Worm (Caenorhabditis elegans) whole organism, young adult: ENCODE data around the gene ttr-44.

ENCODE experiments used
- B0035.1 ChIP-seq: sonication (generic microtip); optimal IDR thresholded peaks from 2 replicates; lab custom pipeline; 2016; ENCODE audit warnings: missing genetic modification characterization, mild to moderate bottlenecking, missing compliant biosample characterization, missing genotype, missing genetic modification reagents
- C06A6.2 ChIP-seq: fragments of 200-800 bp; sonication (Bioruptor generic); conservative IDR thresholded peaks from 2 replicates; pipeline ENCODE4 v1.3.6; 2022; ENCODE audit warnings: missing genetic modification characterization, missing compliant biosample characterization
- F22D6.2 ChIP-seq: sonication (generic microtip); optimal IDR thresholded peaks from 2 replicates; lab custom pipeline; 2016; ENCODE audit warnings: mild to moderate bottlenecking, missing genetic modification characterization, missing compliant biosample characterization
- F23B12.7 ChIP-seq: sonication (generic microtip); optimal IDR thresholded peaks from 2 replicates; lab custom pipeline; 2017; ENCODE audit warnings: missing genetic modification characterization, mild to moderate bottlenecking, missing compliant biosample characterization, antibody characterized with exemption, moderate library complexity; ENCODE audit not compliant: insufficient read depth
- F33H1.4 ChIP-seq: fragments of 200-800 bp; sonication (Bioruptor generic); IDR thresholded peaks from 2 replicates; pipeline ENCODE4 v1.3.6; 2022; ENCODE audit warnings: missing genetic modification reagents, missing genetic modification characterization, missing compliant biosample characterization
- F39B2.1 ChIP-seq: fragments of 200-800 bp; sonication (Bioruptor generic); IDR thresholded peaks from 2 replicates; pipeline ENCODE4 v1.3.6; 2022; ENCODE audit warnings: missing genetic modification reagents, missing genetic modification characterization, missing compliant biosample characterization
- F49E8.2 ChIP-seq: sonication (generic microtip); optimal IDR thresholded peaks from 3 replicates; lab custom pipeline; 2017; ENCODE audit warnings: missing genetic modification characterization, mild to moderate bottlenecking, missing compliant biosample characterization, antibody characterized with exemption, moderate library complexity; ENCODE audit not compliant: insufficient read depth
- F55B11.4 ChIP-seq: sonication (generic microtip); optimal IDR thresholded peaks from 2 replicates; lab custom pipeline; 2016; ENCODE audit warnings: missing compliant biosample characterization, missing genetic modification characterization, borderline replicate concordance; ENCODE audit not compliant: insufficient read depth
- F57C9.4 ChIP-seq: sonication (generic microtip); optimal IDR thresholded peaks from 2 replicates; lab custom pipeline; 2017; ENCODE audit warnings: mild to moderate bottlenecking, missing genetic modification characterization, missing compliant biosample characterization
- T07F8.4 ChIP-seq: sonication (generic microtip); optimal IDR thresholded peaks from 2 replicates; lab custom pipeline; 2016; ENCODE audit warnings: mild to moderate bottlenecking, missing genetic modification characterization, moderate library complexity, missing compliant biosample characterization
- T26A5.8 ChIP-seq: sonication (generic microtip); optimal IDR thresholded peaks from 2 replicates; lab custom pipeline; 2016; ENCODE audit warnings: missing genetic modification characterization, missing compliant biosample characterization
- Y53F4B.3 ChIP-seq: fragments of 200-800 bp; sonication (Bioruptor generic); IDR thresholded peaks from 2 replicates; pipeline ENCODE4 v1.3.6; 2022; ENCODE audit warnings: missing genetic modification reagents, missing genetic modification characterization, missing compliant biosample characterization
- Y53G8AR.9 ChIP-seq: fragments of 200-800 bp; sonication (Bioruptor generic); conservative IDR thresholded peaks from 2 replicates; pipeline ENCODE4 v1.3.6; 2022; ENCODE audit warnings: missing genetic modification reagents, missing genetic modification characterization, missing compliant biosample characterization
- Y79H2A.3 ChIP-seq: fragments of 200-800 bp; sonication (Bioruptor generic); conservative IDR thresholded peaks from 2 replicates; pipeline ENCODE4 v1.3.6; 2022; ENCODE audit warnings: missing genetic modification reagents, missing genetic modification characterization, missing compliant biosample characterization
- akir-1 ChIP-seq: fragments of 200-800 bp; sonication (Bioruptor generic); optimal IDR thresholded peaks from 2 replicates; lab custom pipeline; 2018; ENCODE audit warnings: mild to moderate bottlenecking, missing genetic modification characterization, moderate library complexity, missing compliant biosample characterization
- attf-5 ChIP-seq: fragments of 200-800 bp; sonication (Bioruptor generic); optimal IDR thresholded peaks from 2 replicates; lab custom pipeline; 2018; ENCODE audit warnings: mild to moderate bottlenecking, missing genetic modification characterization, missing compliant biosample characterization
- attf-6 ChIP-seq: fragments of 200-800 bp; sonication (Bioruptor generic); IDR thresholded peaks from 2 replicates; pipeline ENCODE4 v1.3.6; 2022; ENCODE audit warnings: missing genetic modification reagents, missing genetic modification characterization, missing compliant biosample characterization
- bed-2 ChIP-seq: fragments of 200-800 bp; sonication (Bioruptor generic); IDR thresholded peaks from 2 replicates; pipeline ENCODE4 v1.3.6; 2022; ENCODE audit warnings: missing genetic modification reagents, missing genetic modification characterization, missing compliant biosample characterization
- ceh-40 ChIP-seq: fragments of 200-800 bp; sonication (Bioruptor generic); IDR thresholded peaks from 2 replicates; pipeline ENCODE4 v1.3.6; 2022; ENCODE audit warnings: missing genetic modification characterization, missing compliant biosample characterization
- ceh-91 ChIP-seq: fragments of 200-800 bp; sonication (Bioruptor generic); IDR thresholded peaks from 2 replicates; pipeline ENCODE4 v1.3.6; 2022; ENCODE audit warnings: missing genetic modification reagents, missing genetic modification characterization, missing compliant biosample characterization
- chd-7 ChIP-seq: sonication (generic microtip); optimal IDR thresholded peaks from 2 replicates; lab custom pipeline; 2016; ENCODE audit warnings: mild to moderate bottlenecking, missing genetic modification characterization, moderate library complexity, missing compliant biosample characterization
- dpl-1 ChIP-seq: fragments of 150-350 bp; optimal IDR thresholded peaks from 2 replicates; lab custom pipeline; 2014; ENCODE audit warnings: missing biosample characterization, missing genetic modification reagents, missing genetic modification characterization
- efl-1 ChIP-seq: fragments of 150-350 bp; optimal IDR thresholded peaks from 2 replicates; lab custom pipeline; 2014; ENCODE audit warnings: missing biosample characterization, missing genetic modification reagents, missing genetic modification characterization
- egrh-3 ChIP-seq: fragments of 200-800 bp; sonication (Bioruptor generic); IDR thresholded peaks from 2 replicates; pipeline ENCODE4 v1.3.6; 2022; ENCODE audit warnings: missing genetic modification reagents, missing genetic modification characterization, missing compliant biosample characterization
- fkh-3 ChIP-seq: sonication (generic microtip); optimal IDR thresholded peaks from 2 replicates; lab custom pipeline; 2016; ENCODE audit warnings: mild to moderate bottlenecking, missing genetic modification characterization, missing compliant biosample characterization
- him-1 ChIP-seq: sonication (generic microtip); optimal IDR thresholded peaks from 2 replicates; lab custom pipeline; 2016; ENCODE audit warnings: missing genotype, missing genetic modification reagents, missing genetic modification characterization, missing compliant biosample characterization
- hlh-26 ChIP-seq: fragments of 200-800 bp; sonication (Bioruptor generic); conservative IDR thresholded peaks from 2 replicates; pipeline ENCODE4 v1.3.6; 2022; ENCODE audit warnings: missing genetic modification reagents, missing genetic modification characterization, missing compliant biosample characterization
- hmg-1.2 ChIP-seq: fragments of 200-800 bp; sonication (Bioruptor generic); IDR thresholded peaks from 2 replicates; pipeline ENCODE4 v1.3.6; 2022; ENCODE audit warnings: missing genetic modification reagents, missing genetic modification characterization, missing compliant biosample characterization
- let-526 ChIP-seq: fragments of 200-800 bp; sonication (Bioruptor generic); IDR thresholded peaks from 2 replicates; pipeline ENCODE4 v1.3.6; 2022; ENCODE audit warnings: missing genetic modification reagents, missing genetic modification characterization, missing compliant biosample characterization
- let-607 ChIP-seq, 2 experiments: fragments of 200-800 bp in 1 of 2; sonication (Bioruptor generic) in 1 of 2; sonication (generic microtip) in 1 of 2; optimal IDR thresholded peaks; 2 replicates each; lab custom pipeline; 2016 to 2018; ENCODE audit warnings: mild to moderate bottlenecking in 2 of 2, missing compliant biosample characterization in 2 of 2, missing genetic modification characterization in 2 of 2, moderate library complexity in 2 of 2, missing genotype in 1 of 2
- lin-26 ChIP-seq: fragments of 200-800 bp; sonication (Bioruptor generic); IDR thresholded peaks from 2 replicates; pipeline ENCODE4 v1.3.6; 2022; ENCODE audit warnings: missing genetic modification reagents, missing genetic modification characterization, missing compliant biosample characterization
- lin-35 ChIP-seq, 3 experiments: fragments of 150-350 bp in 2 of 3; sonication (generic microtip) in 1 of 3; optimal IDR thresholded peaks; 2 replicates each; lab custom pipeline; 2014 to 2018; ENCODE audit warnings: missing biosample characterization in 3 of 3, missing genetic modification characterization in 3 of 3, missing genetic modification reagents in 3 of 3
- lin-40 ChIP-seq: sonication (generic microtip); optimal IDR thresholded peaks from 2 replicates; lab custom pipeline; 2016; ENCODE audit warnings: missing genetic modification characterization, mild to moderate bottlenecking, missing compliant biosample characterization, missing genotype, missing genetic modification reagents
- lin-54 ChIP-seq: fragments of 200-800 bp; sonication (Bioruptor generic); optimal IDR thresholded peaks from 2 replicates; lab custom pipeline; 2018; ENCODE audit warnings: mild to moderate bottlenecking, missing genetic modification characterization, missing compliant biosample characterization
- lsy-27 ChIP-seq: sonication (generic microtip); optimal IDR thresholded peaks from 2 replicates; lab custom pipeline; 2017; ENCODE audit warnings: missing genetic modification characterization, mild to moderate bottlenecking, missing compliant biosample characterization, antibody characterized with exemption, missing genotype, borderline replicate concordance; ENCODE audit not compliant: insufficient read depth
- madf-10 ChIP-seq: sonication (generic microtip); optimal IDR thresholded peaks from 2 replicates; lab custom pipeline; 2016; ENCODE audit warnings: mild to moderate bottlenecking, missing genetic modification characterization, missing compliant biosample characterization
- mcd-1 ChIP-seq: fragments of 200-800 bp; sonication (Bioruptor generic); IDR thresholded peaks from 2 replicates; pipeline ENCODE4 v1.3.6; 2022; ENCODE audit warnings: missing genetic modification reagents, missing genetic modification characterization, missing compliant biosample characterization
- mxl-1 ChIP-seq: sonication (generic microtip); optimal IDR thresholded peaks from 2 replicates; lab custom pipeline; 2016; ENCODE audit warnings: missing genetic modification characterization, missing compliant biosample characterization
- repo-1 ChIP-seq: sonication (generic microtip); optimal IDR thresholded peaks from 2 replicates; lab custom pipeline; 2017; ENCODE audit warnings: mild to moderate bottlenecking, missing genetic modification characterization, missing compliant biosample characterization
- snpc-3.4 ChIP-seq: sonication (generic microtip); optimal IDR thresholded peaks from 2 replicates; lab custom pipeline; 2017; ENCODE audit warnings: missing genetic modification characterization, mild to moderate bottlenecking, missing compliant biosample characterization, antibody characterized with exemption, moderate library complexity, missing genotype, missing genetic modification reagents
- somi-1 ChIP-seq: fragments of 200-800 bp; sonication (Bioruptor generic); optimal IDR thresholded peaks from 2 replicates; lab custom pipeline; 2018; ENCODE audit warnings: mild to moderate bottlenecking, missing genetic modification characterization, missing compliant biosample characterization
- sptf-2 ChIP-seq: fragments of 200-800 bp; sonication (Bioruptor generic); optimal IDR thresholded peaks from 2 replicates; lab custom pipeline; 2018; ENCODE audit warnings: mild to moderate bottlenecking, missing genetic modification characterization, missing compliant biosample characterization
- tbp1 ChIP-seq: fragments of 200-800 bp; sonication (Bioruptor generic); optimal IDR thresholded peaks from 2 replicates; lab custom pipeline; 2018; ENCODE audit warnings: mild to moderate bottlenecking, missing genetic modification characterization, missing compliant biosample characterization
- tbx-9 ChIP-seq: sonication (generic microtip); optimal IDR thresholded peaks from 2 replicates; lab custom pipeline; 2016; ENCODE audit warnings: borderline replicate concordance, missing genetic modification characterization, inconsistent platforms, missing compliant biosample characterization
- xnd-1 ChIP-seq: sonication (generic microtip); optimal IDR thresholded peaks from 2 replicates; lab custom pipeline; 2016; ENCODE audit warnings: missing genotype, missing genetic modification reagents, missing genetic modification characterization, missing compliant biosample characterization
- ztf-25 ChIP-seq: fragments of 200-800 bp; sonication (Bioruptor generic); IDR thresholded peaks from 2 replicates; pipeline ENCODE4 v1.3.6; 2022; ENCODE audit warnings: missing genetic modification reagents, missing genetic modification characterization, missing compliant biosample characterization
- ztf-28 ChIP-seq: fragments of 200-800 bp; sonication (Bioruptor generic); IDR thresholded peaks from 2 replicates; pipeline ENCODE4 v1.3.6; 2022; ENCODE audit warnings: missing genetic modification reagents, missing genetic modification characterization, missing compliant biosample characterization
- ztf-3 ChIP-seq: fragments of 200-800 bp; sonication (Bioruptor generic); optimal IDR thresholded peaks from 2 replicates; lab custom pipeline; 2018; ENCODE audit warnings: mild to moderate bottlenecking, missing genetic modification characterization, missing compliant biosample characterization

Gene ttr-44

DNA sequence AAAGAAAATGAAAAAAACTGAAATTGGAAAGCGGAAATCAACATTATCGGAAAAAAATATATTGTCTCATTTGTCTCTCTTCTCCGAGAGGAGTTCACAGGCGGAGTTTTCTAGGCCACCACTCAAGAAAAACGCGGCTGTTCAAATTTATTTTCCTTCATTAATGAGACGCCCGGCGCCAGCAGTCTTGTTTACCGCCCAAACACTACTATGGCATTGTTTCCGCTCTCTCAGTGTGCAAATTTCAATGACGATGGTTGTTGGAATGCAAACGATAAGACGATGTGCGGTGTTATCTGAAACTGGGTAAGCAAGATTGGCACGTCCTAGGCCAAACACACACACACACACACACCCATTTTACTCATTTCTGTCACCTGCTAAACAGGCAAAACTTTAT, 26.2 kb upstream of the ttr-44 start, which contains the start of gene cav-2 (continued):
- TF ChIP-seq xnd-1 (tag; lab: Kevin White, UChicago): peak; percentile 4
- TF ChIP-seq mxl-1 (tag; lab: Kevin White, UChicago): no peak
- TF ChIP-seq T07F8.4 (tag; lab: Kevin White, UChicago): no peak
- TF ChIP-seq sptf-2 (GFP tag; lab: Kevin White, UChicago): no peak
- TF ChIP-seq mcd-1 (GFP tag; lab: Robert Waterston, UW): peak; percentile 85
- TF ChIP-seq ceh-40 (GFP tag; lab: Robert Waterston, UW): no peak
- TF ChIP-seq Y79H2A.3: no peak
- TF ChIP-seq ceh-91 (GFP tag; lab: Robert Waterston, UW): no peak
- TF ChIP-seq F23B12.7 (tag; lab: Kevin White, UChicago): peak; percentile 18
- peak; percentile 20 for TF ChIP-seq ztf-3
- no peak for TF ChIP-seq snpc-3.4 (tag; lab: Kevin White, UChicago)
- no peak for TF ChIP-seq lin-26 (GFP tag; lab: Robert Waterston, UW)
- TF ChIP-seq Y53F4B.3: no peak
- peak; percentile 78 for TF ChIP-seq let-526 (GFP tag; lab: Robert Waterston, UW)
- no peak for TF ChIP-seq tbx-9 (tag; lab: Kevin White, UChicago)
- TF ChIP-seq madf-10: peak; percentile 27
- peak; percentile 65; the same call in 1 of the 2 replicates for TF ChIP-seq ztf-25
- TF ChIP-seq efl-1 (GFP tag; lab: Kevin White, UChicago): peak; percentile 74
- TF ChIP-seq lin-40 (tag; lab: Kevin White, UChicago): peak; percentile 72
- peak; percentile 88 for TF ChIP-seq B0035.1 (tag; lab: Kevin White, UChicago)
- no peak for TF ChIP-seq T26A5.8 (tag; lab: Kevin White, UChicago)
- peak; percentile 33 for TF ChIP-seq hmg-1.2
- TF ChIP-seq F39B2.1 (GFP tag; lab: Robert Waterston, UW): no peak
- TF ChIP-seq him-1 (tag; lab: Kevin White, UChicago): peak; percentile 61
- peak; percentile 22 to 68 for TF ChIP-seq let-607 (tag; optimal IDR thresholded peaks at IDR 0.05; lab: Kevin White, UChicago)
- no peak for TF ChIP-seq somi-1 (GFP tag; lab: Kevin White, UChicago)
- TF ChIP-seq egrh-3 (GFP tag; lab: Robert Waterston, UW): no peak
- TF ChIP-seq akir-1: no peak
- TF ChIP-seq F57C9.4: no peak
- no peak for TF ChIP-seq repo-1 (tag; lab: Kevin White, UChicago)
- TF ChIP-seq C06A6.2 (GFP tag; lab: Robert Waterston, UW): 0 out of 2 replicates have a peak, but pooled peaks have one; percentile 28
- no peak for TF ChIP-seq Y53G8AR.9 (GFP tag; lab: Robert Waterston, UW)
- TF ChIP-seq dpl-1: peak; percentile 80
- no peak for TF ChIP-seq attf-6 (GFP tag; lab: Robert Waterston, UW)
- peak; percentile 78 for TF ChIP-seq attf-5 (GFP tag; lab: Kevin White, UChicago)
- peak; percentile 58 for TF ChIP-seq chd-7
- no peak for TF ChIP-seq fkh-3 (tag; lab: Kevin White, UChicago)
- TF ChIP-seq F33H1.4: peak; percentile 44
- TF ChIP-seq F49E8.2 (tag; lab: Kevin White, UChicago): no peak
- TF ChIP-seq lsy-27 (tag; lab: Kevin White, UChicago): no peak
- peak; percentile 4 for TF ChIP-seq tbp1
- TF ChIP-seq F22D6.2: peak; percentile 36
- TF ChIP-seq hlh-26 (GFP tag; lab: Robert Waterston, UW): no peak
- TF ChIP-seq bed-2 (GFP tag; lab: Robert Waterston, UW): no peak
- TF ChIP-seq lin-35 (GFP tag; optimal IDR thresholded peaks at IDR 0.05; lab: Kevin White, UChicago): peak in 2 of 3 experiments; percentile 77 to 88
- no peak for TF ChIP-seq F55B11.4
- TF ChIP-seq ztf-28 (GFP tag; lab: Robert Waterston, UW): 0 out of 2 replicates have a peak, but pooled peaks have one; percentile 51
- TF ChIP-seq lin-54 (GFP tag; lab: Kevin White, UChicago): peak; percentile 95
